Fruit fly (Drosophila melanogaster) whole organism, wandering third instar larva: ENCODE measurements around the gene Nnf1b.

ENCODE experiments used
- CG32264 ChIP-seq: fragments of 200-800 bp; sonication (Bioruptor generic); optimal IDR thresholded peaks from 2 replicates; lab custom pipeline; 2016; ENCODE audit warnings: missing biosample characterization, missing genetic modification characterization
- CG9705 ChIP-seq: fragments of 200-800 bp; sonication (Bioruptor generic); optimal IDR thresholded peaks from 2 replicates; lab custom pipeline; 2018; ENCODE audit warnings: missing biosample characterization, mild to moderate bottlenecking, missing genetic modification characterization
- CrebA ChIP-seq: fragments of 200-800 bp; sonication (Bioruptor generic); optimal IDR thresholded peaks from 2 replicates; lab custom pipeline; 2016; ENCODE audit warnings: missing biosample characterization, mild to moderate bottlenecking, missing genetic modification characterization, borderline replicate concordance
- Dfd ChIP-seq: fragments of >200 bp; optimal IDR thresholded peaks from 2 replicates; lab custom pipeline; 2017; ENCODE audit warnings: missing biosample characterization, missing genetic modification characterization
- Dif ChIP-seq: fragments of 200-275, 200-300 bp; sonication (Bioruptor generic); optimal IDR thresholded peaks from 2 replicates; lab custom pipeline; 2018; ENCODE audit warnings: missing biosample characterization, missing genetic modification characterization; ENCODE audit not compliant: partially characterized antibody
- GATAd ChIP-seq: sonication (Bioruptor generic); optimal IDR thresholded peaks from 2 replicates; lab custom pipeline; 2016; ENCODE audit warnings: missing biosample characterization, missing genetic modification characterization
- HLH106 ChIP-seq: fragments of 200-800 bp; optimal IDR thresholded peaks from 3 replicates; lab custom pipeline; 2019; ENCODE audit warnings: missing biosample characterization, mild to moderate bottlenecking, missing genetic modification characterization, moderate library complexity
- Hnf4 ChIP-seq: fragments of 200-800 bp; sonication (Bioruptor generic); optimal IDR thresholded peaks from 2 replicates; lab custom pipeline; 2016; ENCODE audit warnings: missing biosample characterization, mild to moderate bottlenecking, missing genetic modification characterization
- Hr78 ChIP-seq: fragments of >200 bp; optimal IDR thresholded peaks from 2 replicates; lab custom pipeline; 2017; ENCODE audit warnings: missing biosample characterization, missing genetic modification characterization
- Hr83 ChIP-seq: fragments of 200-300 bp; sonication (Bioruptor generic); optimal IDR thresholded peaks from 2 replicates; lab custom pipeline; 2016; ENCODE audit warnings: missing biosample characterization, mild to moderate bottlenecking, missing genetic modification characterization, moderate library complexity; ENCODE audit not compliant: poor library complexity, severe bottlenecking
- Jra ChIP-seq: sonication (Bioruptor generic); optimal IDR thresholded peaks from 2 replicates; lab custom pipeline; 2016; ENCODE audit warnings: missing biosample characterization, missing genetic modification characterization
- Mio ChIP-seq: sonication (Bioruptor generic); optimal IDR thresholded peaks from 2 replicates; lab custom pipeline; 2016; ENCODE audit warnings: missing biosample characterization, missing genetic modification characterization
- Myc ChIP-seq: fragments of >200 bp; optimal IDR thresholded peaks from 2 replicates; lab custom pipeline; 2017
- N ChIP-seq: fragments of >200 bp; optimal IDR thresholded peaks from 2 replicates; lab custom pipeline; 2018; ENCODE audit warnings: missing biosample characterization, missing external identifiers, missing genetic modification characterization
- OdsH ChIP-seq: fragments of 200-800 bp; sonication (Bioruptor generic); optimal IDR thresholded peaks from 2 replicates; lab custom pipeline; 2016; ENCODE audit warnings: missing biosample characterization, mild to moderate bottlenecking, missing genetic modification characterization
- Sp1 ChIP-seq: fragments of 200-800 bp; sonication (Bioruptor generic); optimal IDR thresholded peaks from 3 replicates; lab custom pipeline; 2019; ENCODE audit warnings: missing biosample characterization, mild to moderate bottlenecking, missing genetic modification characterization, moderate library complexity
- Vsx2 ChIP-seq: fragments of 200-300, 225-300 bp; sonication (Bioruptor generic); optimal IDR thresholded peaks from 2 replicates; lab custom pipeline; 2018; ENCODE audit warnings: missing biosample characterization, missing genetic modification characterization; ENCODE audit not compliant: partially characterized antibody
- br ChIP-seq: fragments of 200-800 bp; sonication (Bioruptor generic); optimal IDR thresholded peaks from 2 replicates; lab custom pipeline; 2016; ENCODE audit warnings: missing biosample characterization, missing genetic modification characterization
- dl ChIP-seq, 2 experiments: fragments of 175-275, 200-275 bp in 1 of 2; fragments of 200-275 bp in 1 of 2; sonication (Bioruptor generic); optimal IDR thresholded peaks; lab custom pipeline; 2018; ENCODE audit warnings: mild to moderate bottlenecking in 2 of 2, missing biosample characterization in 2 of 2, missing genetic modification characterization in 2 of 2, moderate library complexity in 2 of 2; ENCODE audit not compliant: partially characterized antibody in 2 of 2, insufficient read depth in 1 of 2
- dmrt93B ChIP-seq: fragments of 200-800 bp; sonication (Bioruptor generic); optimal IDR thresholded peaks from 2 replicates; lab custom pipeline; 2018; ENCODE audit warnings: missing biosample characterization, mild to moderate bottlenecking, missing genetic modification characterization
- dsf ChIP-seq: sonication (Bioruptor generic); optimal IDR thresholded peaks from 2 replicates; lab custom pipeline; 2016; ENCODE audit warnings: missing biosample characterization, missing genetic modification characterization, borderline replicate concordance
- ey ChIP-seq: fragments of 200-800 bp; sonication (Bioruptor generic); optimal IDR thresholded peaks from 2 replicates; lab custom pipeline; 2016; ENCODE audit warnings: missing biosample characterization, missing genetic modification characterization
- foxo ChIP-seq, 2 experiments: fragments of 200-800 bp; sonication (Bioruptor generic); optimal IDR thresholded peaks; 2 replicates in 1 of 2; 3 replicates in 1 of 2; lab custom pipeline; 2016 to 2017; ENCODE audit warnings: missing biosample characterization in 2 of 2, missing genetic modification characterization in 2 of 2
- fru ChIP-seq: fragments of 200-800 bp; sonication (Bioruptor generic); optimal IDR thresholded peaks from 3 replicates; lab custom pipeline; 2016; ENCODE audit warnings: missing biosample characterization, mild to moderate bottlenecking, missing genetic modification characterization
- h ChIP-seq: fragments of 200-800 bp; sonication (Bioruptor generic); optimal IDR thresholded peaks from 3 replicates; lab custom pipeline; 2016; ENCODE audit warnings: missing biosample characterization, mild to moderate bottlenecking, missing genetic modification characterization
- jim ChIP-seq: fragments of 175-275, 200-325 bp; sonication (Bioruptor generic); optimal IDR thresholded peaks from 2 replicates; lab custom pipeline; 2016; ENCODE audit warnings: missing biosample characterization, mild to moderate bottlenecking, missing genetic modification characterization
- pan ChIP-seq: fragments of >200 bp; optimal IDR thresholded peaks from 2 replicates; lab custom pipeline; 2017
- psq ChIP-seq: fragments of 200-800 bp; sonication (Bioruptor generic); optimal IDR thresholded peaks from 3 replicates; lab custom pipeline; 2017; ENCODE audit warnings: missing biosample characterization, mild to moderate bottlenecking, missing genetic modification characterization, moderate library complexity
- sage ChIP-seq: fragments of 200-800 bp; sonication (Bioruptor generic); optimal IDR thresholded peaks from 2 replicates; lab custom pipeline; 2016; ENCODE audit warnings: missing biosample characterization, mild to moderate bottlenecking, missing genetic modification characterization
- sv ChIP-seq: fragments of 200-800 bp; sonication (Bioruptor generic); optimal IDR thresholded peaks from 3 replicates; lab custom pipeline; 2016; ENCODE audit warnings: missing biosample characterization, missing genetic modification characterization
- tai ChIP-seq: sonication (Bioruptor generic); optimal IDR thresholded peaks from 2 replicates; lab custom pipeline; 2016; ENCODE audit warnings: missing biosample characterization, missing genetic modification characterization
- usp ChIP-seq: fragments of >200 bp; optimal IDR thresholded peaks from 2 replicates; lab custom pipeline; 2017; ENCODE audit warnings: missing biosample characterization, missing genetic modification characterization
- woc ChIP-seq: sonication (Bioruptor generic); optimal IDR thresholded peaks from 2 replicates; lab custom pipeline; 2016; ENCODE audit warnings: missing biosample characterization, mild to moderate bottlenecking, missing genetic modification characterization

Gene Nnf1b

dm6 chr2L:780851-781250 lies 29.5 kb upstream of the Nnf1b start:
- TF ChIP-seq CrebA (GFP tag; lab: Kevin White, UChicago) (no peak), Hnf4 (GFP tag; lab: Kevin White, UChicago) (no peak), fru (GFP tag; lab: Kevin White, UChicago) (no peak), br (GFP tag; lab: Kevin White, UChicago) (no peak), jim (GFP tag; lab: Kevin White, UChicago) (no peak)

- TF ChIP-seq Jra (GFP tag; lab: Kevin White, UChicago) (no peak), tai (no peak), Vsx2 (no peak), CG9705 (no peak), psq (GFP tag; lab: Kevin White, UChicago) (no peak), sage (GFP tag; lab: Kevin White, UChicago) (no peak), HLH106 (tag; lab: Kevin White, UChicago) (no peak), Hr83 (GFP tag; lab: Kevin White, UChicago) (no peak), GATAd (GFP tag; lab: Kevin White, UChicago) (no peak), fru (GFP tag; lab: Kevin White, UChicago) (no peak), Hnf4 (GFP tag; lab: Kevin White, UChicago) (no peak), usp (no peak), CG32264 (GFP tag; lab: Kevin White, UChicago) (no peak), Dfd (GFP tag; lab: Kevin White, UChicago) (no peak), ey (GFP tag; lab: Kevin White, UChicago) (no peak), h (GFP tag; lab: Kevin White, UChicago) (no peak), dmrt93B (GFP tag; lab: Kevin White, UChicago) (no peak), foxo (GFP tag; optimal IDR thresholded peaks at IDR 0.05; lab: Kevin White, UChicago) (no peak)
Observed at dm6 chr2L:784036-784435, 26.3 kb upstream of the Nnf1b start, which contains the start of gene CG3544. TSS of gene CG3544 (plus strand) at chr2L:784336.

- no peak for TF ChIP-seq CrebA (GFP tag; lab: Kevin White, UChicago)
- TF ChIP-seq Dfd (GFP tag; lab: Kevin White, UChicago): no peak
- no peak for TF ChIP-seq Hnf4 (GFP tag; lab: Kevin White, UChicago)
- TF ChIP-seq h (GFP tag; lab: Kevin White, UChicago): no peak
- TF ChIP-seq Mio (GFP tag; lab: Kevin White, UChicago): no peak
- no peak for TF ChIP-seq OdsH (GFP tag; lab: Kevin White, UChicago)
- no peak for TF ChIP-seq usp
- TF ChIP-seq sv (GFP tag; lab: Kevin White, UChicago): no peak
- no peak for TF ChIP-seq woc (GFP tag; lab: Kevin White, UChicago)
- TF ChIP-seq Sp1 (GFP tag; lab: Kevin White, UChicago): no peak
- no peak for TF ChIP-seq foxo (GFP tag; optimal IDR thresholded peaks at IDR 0.05; lab: Kevin White, UChicago)
- no peak for TF ChIP-seq psq (GFP tag; lab: Kevin White, UChicago)
- no peak for TF ChIP-seq dl (GFP tag; optimal IDR thresholded peaks at IDR 0.05; lab: Kevin White, UChicago; ENCODE audit: insufficient read depth in 1 of 2, partially characterized antibody in 2 of 2)
- no peak for TF ChIP-seq tai
- TF ChIP-seq Vsx2: no peak
- TF ChIP-seq pan (lab: Kevin White, UChicago): no peak
- no peak for TF ChIP-seq Dif (GFP tag; lab: Kevin White, UChicago)
- TF ChIP-seq, all 38 proteins: peak for 0
Observed at dm6 chr2L:789966-790365, 20.4 kb upstream of the Nnf1b start.

dm6 chr2L:790698-791097 lies 19.7 kb upstream of the Nnf1b start, which contains the start of gene Pkg21D:
TSS of gene Pkg21D (minus strand) at chr2L:790798.
- TF ChIP-seq sv (GFP tag; lab: Kevin White, UChicago) (no peak), N (GFP tag; lab: Kevin White, UChicago) (no peak), ey (GFP tag; lab: Kevin White, UChicago) (no peak), dsf (no peak), tai (no peak), fru (GFP tag; lab: Kevin White, UChicago) (no peak), CrebA (GFP tag; lab: Kevin White, UChicago) (no peak), jim (GFP tag; lab: Kevin White, UChicago) (no peak), OdsH (GFP tag; lab: Kevin White, UChicago) (no peak), Hr78 (GFP tag; lab: Kevin White, UChicago) (no peak), dl (GFP tag; optimal IDR thresholded peaks at IDR 0.05; lab: Kevin White, UChicago; ENCODE audit: insufficient read depth in 1 of 2, partially characterized antibody in 2 of 2) (no peak), Dfd (GFP tag; lab: Kevin White, UChicago) (no peak), Hr83 (GFP tag; lab: Kevin White, UChicago) (no peak), Mio (GFP tag; lab: Kevin White, UChicago) (no peak), Myc (lab: Kevin White, UChicago) (no peak)
- TF ChIP-seq, all 38 proteins: peak for 0
